Fruit fly (Drosophila melanogaster): ENCODE data around the gene RpS28b.

DNA sequence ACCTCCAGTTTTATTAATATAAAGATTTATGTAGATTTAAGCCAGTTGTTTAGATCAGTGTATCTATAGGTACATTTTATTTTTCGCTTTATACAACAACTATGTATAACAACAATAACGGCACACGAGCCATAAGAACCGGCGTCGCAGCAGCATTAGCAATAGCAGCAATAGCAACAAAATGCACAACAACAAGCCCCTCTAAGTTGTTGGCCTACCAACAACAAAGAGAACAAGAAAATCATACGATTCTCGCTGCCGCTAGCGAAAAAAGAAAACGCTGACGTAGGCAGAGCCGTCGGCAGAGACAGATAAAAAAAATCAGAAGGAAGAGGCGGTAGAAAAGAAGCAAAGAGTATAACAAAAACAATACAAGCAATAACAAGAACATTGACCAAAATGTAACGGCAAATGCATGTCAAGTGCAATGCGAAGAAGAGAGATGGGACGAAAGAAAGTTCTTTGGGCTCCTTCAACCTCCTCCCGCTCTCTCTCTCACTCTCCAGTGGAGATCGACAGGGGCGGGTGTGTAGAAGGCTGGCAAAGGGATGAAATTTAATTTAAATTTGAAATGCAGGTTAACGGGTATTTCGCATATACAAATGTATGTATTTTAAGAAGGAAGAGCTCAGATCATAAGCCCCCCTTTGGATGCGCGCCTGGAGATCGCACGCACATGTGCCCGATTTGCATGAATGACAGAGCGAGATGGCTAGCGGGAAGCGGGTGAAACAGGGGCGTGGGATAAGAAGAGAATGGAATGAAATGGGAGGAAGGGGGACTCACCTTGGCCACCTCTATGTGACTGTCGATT lies 24.5 kb downstream of the RpS28b start:
- TF ChIP-seq psq (optimal IDR thresholded peaks at IDR 0.05) (no peak), ttk (optimal IDR thresholded peaks at IDR 0.05) (no peak), h (optimal IDR thresholded peaks at IDR 0.05) (no peak), Myc (optimal IDR thresholded peaks at IDR 0.05) (no peak)
